Worm (Caenorhabditis elegans): ENCODE results near the gene gly-14.
A peak's percentile ranks its signal among the peaks of the same experiment; 100 is the strongest.

gly-14 gene

DNA sequence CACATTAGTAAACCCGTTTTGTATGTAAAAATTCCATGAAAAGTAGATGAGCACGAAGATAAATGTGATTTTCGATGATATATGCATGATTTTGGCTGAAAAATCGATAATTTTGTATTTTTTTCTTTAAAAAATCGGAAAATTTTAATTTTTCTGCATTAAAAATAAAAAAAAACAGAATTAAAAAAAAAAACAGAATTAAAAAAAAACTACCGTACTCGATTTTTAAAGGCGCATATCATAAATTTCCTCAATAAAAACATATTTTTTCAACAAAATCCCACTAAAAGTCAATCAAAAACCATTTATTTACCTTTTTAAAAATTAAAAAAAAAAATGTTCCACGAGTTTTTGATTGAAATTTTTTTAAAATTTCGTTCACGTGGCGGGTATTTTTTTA is at the start of gene gly-14:
Gene gly-14 (minus strand): TSS at position 101 of the 400 bp plus-strand sequence.
- TF ChIP-seq ztf-23 (GFP tag; IDR thresholded peaks at IDR 0.05) (no peak), flt-1 (GFP tag; IDR thresholded peaks at IDR 0.05) (no peak), cog-1 (tag; optimal IDR thresholded peaks at IDR 0.05) (no peak), klf-2 (GFP tag; conservative IDR thresholded peaks at IDR 0.05) (no peak), tab-1 (GFP tag; IDR thresholded peaks at IDR 0.05) (no peak)

DNA sequence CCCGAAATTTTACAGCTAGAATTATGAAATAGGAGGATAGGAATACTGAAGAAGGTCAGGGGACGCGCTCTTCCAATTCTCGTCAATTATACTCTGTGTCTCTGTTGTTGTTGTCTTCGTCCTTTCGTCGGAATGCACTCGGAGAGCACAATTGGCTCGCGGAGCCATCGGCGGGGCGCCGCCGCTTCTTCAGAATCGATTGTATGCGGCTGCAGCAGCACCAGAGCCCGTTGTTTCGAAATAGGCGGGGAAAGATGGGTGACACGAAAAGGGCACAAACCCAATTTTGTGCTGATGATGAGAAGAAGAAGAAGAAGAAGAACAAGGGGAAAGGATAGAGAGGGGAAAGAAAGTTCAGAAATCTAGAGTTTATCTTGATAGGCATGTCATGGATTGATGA is 49.1 kb upstream of the gly-14 start:
- TF ChIP-seq flt-1 (GFP tag; IDR thresholded peaks at IDR 0.05) (no peak), T22C8.4 (GFP tag; IDR thresholded peaks at IDR 0.05) (no peak), tab-1 (GFP tag; IDR thresholded peaks at IDR 0.05) (no peak), ztf-23 (GFP tag; IDR thresholded peaks at IDR 0.05) (no peak), klf-2 (GFP tag; conservative IDR thresholded peaks at IDR 0.05) (no peak), cog-1 (tag; optimal IDR thresholded peaks at IDR 0.05) (no peak), ztf-29 (GFP tag; IDR thresholded peaks at IDR 0.05) (no peak), med-1 (GFP tag; optimal IDR thresholded peaks at IDR 0.05; ENCODE audit: insufficient read depth) (no peak), ref-1 (GFP tag; conservative IDR thresholded peaks at IDR 0.05) (no peak)

DNA sequence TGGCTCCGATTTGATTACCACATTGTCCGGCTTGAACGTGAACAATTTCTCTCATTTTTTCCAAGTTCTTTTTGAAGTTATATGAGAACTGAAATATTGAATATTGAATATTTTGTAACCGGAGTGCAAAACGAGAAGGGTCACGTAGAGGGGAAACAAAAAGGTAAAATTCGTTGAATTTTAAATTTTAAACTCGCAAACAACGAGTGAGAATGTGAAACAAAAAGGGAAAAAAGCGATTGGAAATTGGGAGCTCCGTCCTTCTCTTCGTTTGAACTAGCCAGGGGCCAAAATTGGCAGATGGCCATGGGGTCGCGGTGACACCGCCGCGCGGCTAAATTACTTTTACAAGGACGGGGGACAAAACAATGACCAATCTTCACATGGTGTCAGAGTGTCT is 48.5 kb upstream of the gly-14 start, which contains the start of gene ben-1:
Gene ben-1 (minus strand): TSS at position 101 of the 400 bp plus-strand sequence.
- TF ChIP-seq T22C8.4 (GFP tag; IDR thresholded peaks at IDR 0.05): no peak
- TF ChIP-seq ztf-23 (GFP tag; IDR thresholded peaks at IDR 0.05): no peak
- no peak for TF ChIP-seq med-1 (GFP tag; optimal IDR thresholded peaks at IDR 0.05; ENCODE audit: insufficient read depth)
- no peak for TF ChIP-seq tab-1 (GFP tag; IDR thresholded peaks at IDR 0.05)
- TF ChIP-seq ztf-29 (GFP tag; IDR thresholded peaks at IDR 0.05): no peak
- no peak for TF ChIP-seq klf-2 (GFP tag; conservative IDR thresholded peaks at IDR 0.05)
- TF ChIP-seq ref-1 (GFP tag; conservative IDR thresholded peaks at IDR 0.05): no peak
- TF ChIP-seq cog-1 (tag; optimal IDR thresholded peaks at IDR 0.05): no peak
- no peak for TF ChIP-seq flt-1 (GFP tag; IDR thresholded peaks at IDR 0.05)

DNA sequence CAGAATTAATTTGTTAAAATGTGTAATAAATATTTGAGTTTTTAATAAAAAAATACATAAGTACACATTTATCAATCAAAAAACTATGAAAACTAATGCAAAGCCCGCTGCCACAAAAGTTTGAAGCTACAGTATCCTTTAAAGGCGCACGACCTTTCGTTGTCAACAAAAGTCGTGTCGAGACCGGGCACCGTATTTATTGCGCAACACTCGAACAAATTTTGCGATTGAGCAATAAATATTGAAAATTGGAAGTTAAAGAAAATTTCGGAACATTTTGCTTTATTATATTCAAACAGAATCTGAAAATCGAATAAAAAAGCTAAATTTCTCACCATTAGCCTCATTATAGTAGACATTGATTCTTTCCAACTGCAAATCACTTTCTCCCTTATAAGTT is 48.1 kb upstream of the gly-14 start:
- TF ChIP-seq med-1 (GFP tag; optimal IDR thresholded peaks at IDR 0.05; ENCODE audit: insufficient read depth) (no peak), flt-1 (GFP tag; IDR thresholded peaks at IDR 0.05) (no peak), klf-2 (GFP tag; conservative IDR thresholded peaks at IDR 0.05) (no peak), ztf-23 (GFP tag; IDR thresholded peaks at IDR 0.05) (no peak), ztf-29 (GFP tag; IDR thresholded peaks at IDR 0.05) (no peak), tab-1 (GFP tag; IDR thresholded peaks at IDR 0.05) (no peak), T22C8.4 (GFP tag; IDR thresholded peaks at IDR 0.05) (no peak), cog-1 (tag; optimal IDR thresholded peaks at IDR 0.05) (no peak), ref-1 (GFP tag; conservative IDR thresholded peaks at IDR 0.05) (no peak)

DNA sequence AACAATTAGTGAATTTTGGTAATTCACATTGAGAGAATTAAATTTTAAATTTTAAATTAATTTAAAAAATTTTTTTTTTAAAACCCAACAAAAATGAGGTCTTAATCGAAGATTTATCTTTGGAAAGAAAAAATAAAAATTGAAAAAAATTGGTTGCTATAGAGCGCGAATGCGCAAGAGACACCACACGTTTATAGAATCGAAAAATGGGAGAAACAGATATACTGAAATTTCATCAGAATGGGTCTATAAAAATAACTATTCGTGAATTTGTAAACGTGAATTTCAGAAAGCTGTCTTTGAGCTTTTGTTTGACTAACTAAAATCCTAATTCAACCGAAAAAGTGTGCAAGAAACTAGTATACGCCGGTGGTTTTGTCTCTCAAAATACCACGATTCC is 47.4 kb upstream of the gly-14 start:
- TF ChIP-seq ztf-23 (GFP tag; IDR thresholded peaks at IDR 0.05): no peak
- TF ChIP-seq ref-1 (GFP tag; conservative IDR thresholded peaks at IDR 0.05): no peak
- no peak for TF ChIP-seq med-1 (GFP tag; optimal IDR thresholded peaks at IDR 0.05; ENCODE audit: insufficient read depth)
- 0 out of 2 replicates have a peak, but pooled peaks have one; percentile 24 for TF ChIP-seq ztf-29 (GFP tag; IDR thresholded peaks at IDR 0.05)
- TF ChIP-seq flt-1 (GFP tag; IDR thresholded peaks at IDR 0.05): no peak

DNA sequence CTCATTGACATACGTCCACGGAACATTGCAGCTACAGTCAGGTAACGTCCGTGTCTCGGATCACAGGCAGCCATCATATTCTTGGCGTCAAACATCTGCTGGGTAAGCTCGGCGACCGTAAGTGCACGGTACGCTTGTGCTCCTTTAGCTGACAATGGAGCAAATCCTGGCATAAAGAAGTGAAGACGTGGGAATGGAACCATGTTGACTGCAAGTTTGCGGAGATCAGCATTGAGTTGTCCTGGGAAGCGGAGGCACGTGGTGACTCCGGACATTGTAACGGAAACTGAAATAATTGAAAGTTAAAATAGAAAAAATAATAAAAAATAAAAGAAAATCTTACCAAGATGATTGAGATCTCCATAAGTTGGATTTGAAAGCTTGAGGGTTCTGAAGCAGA is 46.5 kb upstream of the gly-14 start:
- TF ChIP-seq klf-2 (GFP tag; conservative IDR thresholded peaks at IDR 0.05): no peak
- TF ChIP-seq tab-1 (GFP tag; IDR thresholded peaks at IDR 0.05): no peak
- TF ChIP-seq med-1 (GFP tag; optimal IDR thresholded peaks at IDR 0.05; ENCODE audit: insufficient read depth): no peak
- TF ChIP-seq ref-1 (GFP tag; conservative IDR thresholded peaks at IDR 0.05): no peak
- TF ChIP-seq ztf-29 (GFP tag; IDR thresholded peaks at IDR 0.05): no peak
- no peak for TF ChIP-seq T22C8.4 (GFP tag; IDR thresholded peaks at IDR 0.05)
- TF ChIP-seq cog-1 (tag; optimal IDR thresholded peaks at IDR 0.05): no peak
- TF ChIP-seq flt-1 (GFP tag; IDR thresholded peaks at IDR 0.05): no peak
- TF ChIP-seq ztf-23 (GFP tag; IDR thresholded peaks at IDR 0.05): no peak

DNA sequence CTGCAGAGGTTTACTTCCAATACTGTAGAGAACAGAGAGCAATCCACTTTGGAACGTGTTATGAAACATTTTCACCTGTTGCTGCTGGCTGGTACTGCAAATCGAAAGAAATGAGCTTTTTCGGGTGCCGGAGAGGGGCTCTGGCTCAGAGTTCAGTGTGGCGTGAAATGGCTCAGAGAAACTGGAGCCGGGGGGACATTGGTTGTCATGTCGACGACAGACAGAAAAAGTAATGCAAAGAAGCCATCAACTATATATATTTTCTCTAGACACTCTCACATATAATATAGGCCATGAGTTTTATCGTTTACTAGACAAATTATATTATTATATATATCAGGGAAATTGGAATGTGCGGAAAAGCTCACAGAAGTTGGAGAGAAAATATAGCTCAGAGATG is 44.4 kb upstream of the gly-14 start, which contains the start of gene cfap-20:
Gene cfap-20 (minus strand): TSS at position 101 of the 400 bp plus-strand sequence.
- TF ChIP-seq flt-1 (GFP tag; IDR thresholded peaks at IDR 0.05): 0 out of 2 replicates have a peak, but pooled peaks have one; percentile 6
- no peak for TF ChIP-seq ztf-23 (GFP tag; IDR thresholded peaks at IDR 0.05)

DNA sequence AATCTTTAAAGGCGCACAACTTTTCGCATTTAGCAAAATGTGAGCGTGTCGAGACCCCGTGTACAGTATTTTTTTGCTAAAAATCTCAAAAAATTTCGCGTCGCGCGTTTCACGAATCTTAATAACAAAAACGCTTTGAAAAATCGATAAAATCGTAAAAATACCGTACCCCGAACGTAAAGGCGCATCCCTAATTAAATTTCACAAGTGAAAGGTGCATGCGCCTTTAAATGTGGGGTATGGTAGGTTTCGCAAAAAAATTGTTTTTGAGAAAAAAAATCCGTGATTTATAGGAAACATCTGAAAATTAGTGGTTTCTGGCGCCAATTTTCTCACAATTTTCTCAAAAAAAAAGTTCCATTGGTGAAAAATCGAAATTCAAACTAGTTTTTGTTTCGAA is 41.1 kb upstream of the gly-14 start:
- no peak for TF ChIP-seq cog-1 (tag; optimal IDR thresholded peaks at IDR 0.05)
- TF ChIP-seq ztf-29 (GFP tag; IDR thresholded peaks at IDR 0.05): no peak
- no peak for TF ChIP-seq flt-1 (GFP tag; IDR thresholded peaks at IDR 0.05)
- TF ChIP-seq T22C8.4 (GFP tag; IDR thresholded peaks at IDR 0.05): no peak
- TF ChIP-seq ref-1 (GFP tag; conservative IDR thresholded peaks at IDR 0.05): no peak
- no peak for TF ChIP-seq klf-2 (GFP tag; conservative IDR thresholded peaks at IDR 0.05)

DNA sequence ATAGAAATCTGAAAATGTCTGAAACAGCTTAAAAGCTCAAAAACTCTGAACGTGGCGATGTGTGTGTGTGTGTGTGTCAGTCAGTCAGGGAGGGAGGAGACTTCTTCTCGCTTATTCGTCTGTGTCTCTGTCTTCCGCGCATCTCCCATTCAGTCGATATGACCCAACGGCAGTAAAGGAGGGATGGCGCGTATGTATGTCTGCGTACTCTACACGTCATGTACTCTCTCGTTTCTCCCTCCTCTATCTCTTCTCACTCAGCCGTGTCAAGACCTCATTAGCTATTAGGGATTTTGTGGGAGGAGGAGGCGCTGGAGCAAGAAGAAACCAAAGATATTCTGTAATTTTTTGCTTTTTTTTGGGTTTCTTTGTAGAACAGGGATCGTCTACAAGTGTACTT is 39.0 kb upstream of the gly-14 start:
- TF ChIP-seq ztf-23 (GFP tag; IDR thresholded peaks at IDR 0.05) (no peak), tab-1 (GFP tag; IDR thresholded peaks at IDR 0.05) (no peak), cog-1 (tag; optimal IDR thresholded peaks at IDR 0.05) (peak; percentile 18), ztf-29 (GFP tag; IDR thresholded peaks at IDR 0.05) (no peak), T22C8.4 (GFP tag; IDR thresholded peaks at IDR 0.05) (peak; percentile 18; the same call in 1 of the 2 replicates), ref-1 (GFP tag; conservative IDR thresholded peaks at IDR 0.05) (no peak), flt-1 (GFP tag; IDR thresholded peaks at IDR 0.05) (0 out of 2 replicates have a peak, but pooled peaks have one; percentile 50), med-1 (GFP tag; optimal IDR thresholded peaks at IDR 0.05; ENCODE audit: insufficient read depth) (no peak), klf-2 (GFP tag; conservative IDR thresholded peaks at IDR 0.05) (no peak)

DNA sequence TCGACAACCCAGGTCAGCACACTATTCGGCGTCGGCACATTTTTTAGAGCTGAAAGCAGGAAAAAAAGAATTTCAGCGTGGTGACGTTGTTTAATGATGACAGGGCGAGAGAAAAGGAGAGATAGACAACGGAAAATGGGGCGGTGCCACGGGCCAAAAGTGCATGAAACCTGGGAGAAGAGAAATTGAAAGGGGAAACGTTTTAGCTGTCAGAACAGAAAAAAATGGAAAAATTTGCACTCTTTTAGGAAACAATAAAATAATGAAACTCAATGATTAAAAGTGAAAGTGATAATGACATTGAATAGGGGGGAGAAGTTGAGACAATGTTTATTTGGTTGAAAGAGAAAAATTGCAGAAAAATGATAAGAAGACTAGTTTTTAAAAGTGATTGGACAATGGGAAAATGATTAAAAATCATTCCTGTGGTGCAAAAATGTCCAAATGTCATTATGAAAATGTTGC is 36.7 kb upstream of the gly-14 start, which contains the start of gene pitp-1:
Gene pitp-1 (minus strand): TSS at position 51 of the 465 bp plus-strand sequence.
- no peak for TF ChIP-seq T22C8.4 (GFP tag; IDR thresholded peaks at IDR 0.05)
- no peak for TF ChIP-seq tab-1 (GFP tag; IDR thresholded peaks at IDR 0.05)

All from whole organism, midembryonic.